Worm (Caenorhabditis elegans) whole organism, late embryonic: Measurements from ENCODE around the gene D1086.1.

Experiments
- ama-1 ChIP-seq: fragments of 150-350 bp; optimal IDR thresholded peaks from 2 replicates; lab custom pipeline; 2014
- ceh-22 ChIP-seq: sonication (generic microtip); optimal IDR thresholded peaks from 2 replicates; lab custom pipeline; 2017; ENCODE audit warnings: missing biosample characterization, missing genetic modification characterization
- ceh-24 ChIP-seq: sonication (generic microtip); optimal IDR thresholded peaks from 2 replicates; lab custom pipeline; 2016; ENCODE audit warnings: mild to moderate bottlenecking, missing genetic modification characterization, missing compliant biosample characterization
- ceh-34 ChIP-seq: sonication (generic microtip); optimal IDR thresholded peaks from 2 replicates; lab custom pipeline; 2016; ENCODE audit warnings: mild to moderate bottlenecking, missing genetic modification characterization, missing compliant biosample characterization
- ceh-6 ChIP-seq: fragments of 200-800 bp; sonication (Bioruptor generic); optimal IDR thresholded peaks from 2 replicates; lab custom pipeline; 2018; ENCODE audit warnings: mild to moderate bottlenecking, missing genetic modification characterization, missing compliant biosample characterization
- ceh-9 ChIP-seq: sonication (generic microtip); optimal IDR thresholded peaks from 2 replicates; lab custom pipeline; 2016; ENCODE audit warnings: mild to moderate bottlenecking, missing genetic modification characterization, inconsistent platforms, missing compliant biosample characterization
- eyg-1 ChIP-seq: sonication (generic microtip); optimal IDR thresholded peaks from 2 replicates; lab custom pipeline; 2016; ENCODE audit warnings: missing genotype, missing genetic modification characterization, missing compliant biosample characterization
- fkh-10 ChIP-seq: fragments of 150-350 bp; optimal IDR thresholded peaks from 2 replicates; lab custom pipeline; 2014; ENCODE audit warnings: missing biosample characterization, missing genetic modification reagents, missing genetic modification characterization
- nhr-11 ChIP-seq: fragments of 150-350 bp; optimal IDR thresholded peaks from 2 replicates; lab custom pipeline; 2014; ENCODE audit warnings: missing biosample characterization, missing genetic modification characterization
- pag-3 ChIP-seq: sonication (generic microtip); optimal IDR thresholded peaks from 2 replicates; lab custom pipeline; 2016; ENCODE audit warnings: missing compliant biosample characterization, missing genetic modification characterization, borderline replicate concordance
- pha-4 ChIP-seq: fragments of 150-350 bp; optimal IDR thresholded peaks from 2 replicates; lab custom pipeline; 2018; ENCODE audit warnings: missing biosample characterization, missing genetic modification reagents, missing genetic modification characterization
- ttx-3 ChIP-seq: sonication (generic microtip); optimal IDR thresholded peaks from 2 replicates; lab custom pipeline; 2016; ENCODE audit warnings: missing genetic modification reagents, missing genetic modification characterization, missing compliant biosample characterization
- unc-3 ChIP-seq, 2 experiments: fragments of 200-800 bp in 1 of 2; sonication (Bioruptor generic) in 1 of 2; sonication (generic microtip) in 1 of 2; conservative IDR thresholded peaks in 1 of 2; optimal IDR thresholded peaks in 1 of 2; 2 replicates each; pipeline versions ENCODE4 v1.3.6 to Lab custom; 2016 to 2022; ENCODE audit warnings: missing compliant biosample characterization in 2 of 2, missing genetic modification characterization in 2 of 2, missing genetic modification reagents in 1 of 2
- unc-86 ChIP-seq: sonication (generic microtip); optimal IDR thresholded peaks from 2 replicates; lab custom pipeline; 2016; ENCODE audit warnings: missing genetic modification characterization, missing compliant biosample characterization

DNA sequence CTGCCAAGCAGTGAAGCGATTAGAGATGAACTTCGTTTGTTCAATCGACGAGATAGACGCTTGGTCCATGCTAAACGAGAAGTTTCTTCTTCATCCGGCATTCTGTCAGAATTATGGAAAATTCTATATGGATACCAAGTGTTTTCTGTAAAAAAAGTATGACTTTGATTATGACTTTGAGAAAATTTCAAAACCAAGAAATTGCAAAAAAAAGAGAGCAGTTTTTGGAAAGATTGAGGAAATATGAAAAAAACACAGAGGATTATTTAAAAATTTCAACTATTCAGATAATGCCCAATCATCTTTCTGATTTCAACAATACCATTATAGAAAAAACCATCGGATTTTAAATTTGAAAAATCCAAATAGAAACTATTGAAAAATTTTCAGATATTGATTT is 46.6 kb downstream of the D1086.1 start, which contains the start of gene par-1:
- TF ChIP-seq ceh-34 (tag; lab: Kevin White, UChicago), result no peak
- no peak for TF ChIP-seq fkh-10
- TF ChIP-seq pag-3, result no peak
- TF ChIP-seq ceh-24 (tag; lab: Kevin White, UChicago), result no peak
- TF ChIP-seq eyg-1 (tag; lab: Kevin White, UChicago), result no peak
- TF ChIP-seq ttx-3 (tag; lab: Kevin White, UChicago), result no peak
- TF ChIP-seq ceh-6 (GFP tag; lab: Kevin White, UChicago), result no peak
- no peak for TF ChIP-seq ama-1 (lab: Kevin White, UChicago)
- no peak for TF ChIP-seq nhr-11 (tag; lab: Kevin White, UChicago)
- no peak for TF ChIP-seq unc-86 (tag; lab: Kevin White, UChicago)
- no peak for TF ChIP-seq ceh-9 (tag; lab: Kevin White, UChicago)
- no peak for TF ChIP-seq pha-4 (tag; lab: Kevin White, UChicago)
- no peak for TF ChIP-seq unc-3 (GFP tag; conservative IDR thresholded peaks at IDR 0.05; lab: Robert Waterston, UW)
- no peak for TF ChIP-seq unc-3 (tag; optimal IDR thresholded peaks at IDR 0.05; lab: Kevin White, UChicago)
- TF ChIP-seq ceh-22, result no peak
